Fruit fly (Drosophila melanogaster): ENCODE data around the gene CG3808.
A peak's percentile ranks its signal among the peaks of the same experiment; 100 is the strongest.

Gene CG3808

dm6 chr3L:19024800-19025199, 24.4 kb upstream of the CG3808 start (continued):
- peak; percentile 11 for TF ChIP-seq Dek (tag; optimal IDR thresholded peaks at IDR 0.05)
- TF ChIP-seq nerfin-2 (GFP tag; IDR thresholded peaks at IDR 0.05; ENCODE audit: partially characterized antibody) = no peak
- TF ChIP-seq scrt (GFP tag; optimal IDR thresholded peaks at IDR 0.05) = peak; percentile 56
- peak; percentile 77 for TF ChIP-seq CG12219 (GFP tag; optimal IDR thresholded peaks at IDR 0.05)
- peak; percentile 63 for TF ChIP-seq Fer3 (tag; optimal IDR thresholded peaks at IDR 0.05)
- peak; percentile 62 for TF ChIP-seq Sox100B (GFP tag; optimal IDR thresholded peaks at IDR 0.05)
- TF ChIP-seq zfh2 (GFP tag; optimal IDR thresholded peaks at IDR 0.05) = no peak
- no peak for TF ChIP-seq exex (tag; optimal IDR thresholded peaks at IDR 0.05)
- TF ChIP-seq YL-1 (GFP tag; optimal IDR thresholded peaks at IDR 0.05) = no peak
- TF ChIP-seq sim (GFP tag; IDR thresholded peaks at IDR 0.05) = peak; percentile 80
- peak; percentile 64 for TF ChIP-seq CG4360 (GFP tag; IDR thresholded peaks at IDR 0.05)
- TF ChIP-seq HLH4C (GFP tag; IDR thresholded peaks at IDR 0.05; ENCODE audit: partially characterized antibody) = no peak
- peak; percentile 80 for TF ChIP-seq slp2 (GFP tag; optimal IDR thresholded peaks at IDR 0.05)
- peak; percentile 77 for TF ChIP-seq E2f1 (GFP tag; IDR thresholded peaks at IDR 0.05)
- peak; percentile 47; the same call in 1 of the 2 replicates for TF ChIP-seq bowl (GFP tag; IDR thresholded peaks at IDR 0.05)
- TF ChIP-seq Gug (GFP tag; IDR thresholded peaks at IDR 0.05) = peak; percentile 72; the same call in 3 of the 4 replicates
- peak; percentile 95 for TF ChIP-seq Xrp1 (GFP tag; IDR thresholded peaks at IDR 0.05)
- TF ChIP-seq NC2α (GFP tag; optimal IDR thresholded peaks at IDR 0.05) = peak; percentile 77
- TF ChIP-seq H15 (GFP tag; IDR thresholded peaks at IDR 0.05) = peak; percentile 82
- TF ChIP-seq CG14667 (GFP tag; IDR thresholded peaks at IDR 0.05) = peak; percentile 65; the same call in 1 of the 2 replicates
- TF ChIP-seq CG10209 (GFP tag; optimal IDR thresholded peaks at IDR 0.05) = peak; percentile 71
- TF ChIP-seq Blimp-1 (GFP tag; optimal IDR thresholded peaks at IDR 0.05) = peak; percentile 79
- TF ChIP-seq zen2 (GFP tag; IDR thresholded peaks at IDR 0.05; ENCODE audit: partially characterized antibody) = no peak
- peak; percentile 36; the same call in 1 of the 2 replicates for TF ChIP-seq CG6272 (GFP tag; IDR thresholded peaks at IDR 0.05)
- TF ChIP-seq CG3726 (GFP tag; IDR thresholded peaks at IDR 0.05) = peak; percentile 66; the same call in 1 of the 3 replicates
- peak; percentile 33; the same call in 1 of the 2 replicates for TF ChIP-seq Ravus (GFP tag; IDR thresholded peaks at IDR 0.05)
- TF ChIP-seq fu2 (GFP tag; optimal IDR thresholded peaks at IDR 0.05) = peak; percentile 8
- peak; percentile 79 for TF ChIP-seq Rx (GFP tag; IDR thresholded peaks at IDR 0.05)
- TF ChIP-seq abd-A (tag; optimal IDR thresholded peaks at IDR 0.05) = no peak
- no peak for TF ChIP-seq Lpt (GFP tag; optimal IDR thresholded peaks at IDR 0.05)
- peak; percentile 23 for TF ChIP-seq CG15514 (GFP tag; optimal IDR thresholded peaks at IDR 0.05)
- peak; percentile 66 for TF ChIP-seq Bdp1 (GFP tag; optimal IDR thresholded peaks at IDR 0.05)
- TF ChIP-seq Ets97D (GFP tag; optimal IDR thresholded peaks at IDR 0.05) = no peak
- TF ChIP-seq CG17361 (GFP tag; IDR thresholded peaks at IDR 0.05) = peak; percentile 86
- TF ChIP-seq bbx (GFP tag; IDR thresholded peaks at IDR 0.05; ENCODE audit: partially characterized antibody) = no peak
- peak; percentile 53 for TF ChIP-seq zen (tag; optimal IDR thresholded peaks at IDR 0.05)
- peak; percentile 50 for TF ChIP-seq gsb-n (tag; optimal IDR thresholded peaks at IDR 0.05)
- TF ChIP-seq CG4328 (GFP tag; optimal IDR thresholded peaks at IDR 0.05) = peak; percentile 33
- TF ChIP-seq NFAT (GFP tag; IDR thresholded peaks at IDR 0.05) = peak; percentile 13; the same call in 1 of the 2 replicates
- peak; percentile 65 for TF ChIP-seq lmd (GFP tag; IDR thresholded peaks at IDR 0.05)
- peak; percentile 69 for TF ChIP-seq NfI (GFP tag; optimal IDR thresholded peaks at IDR 0.05)
- TF ChIP-seq CG31388 (GFP tag; optimal IDR thresholded peaks at IDR 0.05) = no peak
- TF ChIP-seq CG32767 (GFP tag; IDR thresholded peaks at IDR 0.05) = peak; percentile 60
- TF ChIP-seq CG4282 (GFP tag; optimal IDR thresholded peaks at IDR 0.05) = peak; percentile 39
- no peak for TF ChIP-seq Dref (GFP tag; IDR thresholded peaks at IDR 0.05)
- peak; percentile 43 for TF ChIP-seq CG15011 (GFP tag; optimal IDR thresholded peaks at IDR 0.05)
- TF ChIP-seq Meics (GFP tag; optimal IDR thresholded peaks at IDR 0.05) = peak; percentile 13
- TF ChIP-seq tx (GFP tag; optimal IDR thresholded peaks at IDR 0.05) = peak; percentile 50
- peak; percentile 38 for TF ChIP-seq org-1 (GFP tag; optimal IDR thresholded peaks at IDR 0.05)
- TF ChIP-seq eve (GFP tag; optimal IDR thresholded peaks at IDR 0.05) = peak in 1 of 2 experiments; percentile 79
- TF ChIP-seq HmgZ (tag; optimal IDR thresholded peaks at IDR 0.05) = peak; percentile 51
